Fruit fly (Drosophila melanogaster): Measurements from ENCODE around the gene tal-1A.

Gene tal-1A

DNA sequence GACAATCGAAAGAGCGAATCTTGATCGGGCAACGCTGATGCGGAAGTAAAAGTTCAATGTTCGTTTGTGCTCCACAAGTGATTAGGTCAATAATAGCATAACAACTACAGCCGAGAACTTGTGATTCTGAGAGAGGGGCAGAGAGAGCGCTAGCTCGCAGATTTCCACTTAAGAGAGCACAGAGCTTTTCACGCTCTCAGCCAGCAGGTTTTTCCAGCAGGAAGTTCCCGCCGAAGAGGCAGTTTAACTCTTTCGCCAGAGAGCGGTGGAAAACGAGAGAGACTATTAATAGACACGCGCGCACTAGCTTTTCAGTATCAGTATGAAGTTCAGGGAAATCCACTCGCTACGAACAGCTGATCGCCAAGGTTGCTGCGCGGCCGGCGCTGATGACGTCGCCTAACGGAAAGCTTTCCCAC is 2.1 kb downstream of the tal-1A start:
- TF ChIP-seq CG15336 (GFP tag; IDR thresholded peaks at IDR 0.05) (peak; percentile 47; the same call in 1 of the 2 replicates), ss (GFP tag; optimal IDR thresholded peaks at IDR 0.05) (peak in 1 of 2 experiments; percentile 29), eg (GFP tag; IDR thresholded peaks at IDR 0.05) (peak; percentile 50; the same call in 2 of the 3 replicates), CG11902 (GFP tag; optimal IDR thresholded peaks at IDR 0.05) (no peak), achi (GFP tag; optimal IDR thresholded peaks at IDR 0.05) (no peak), CG6276 (GFP tag; optimal IDR thresholded peaks at IDR 0.05) (peak; percentile 3), CG6163 (GFP tag; IDR thresholded peaks at IDR 0.05) (0 out of 3 replicates have a peak, but pooled peaks have one; percentile 43), CG16779 (tag; optimal IDR thresholded peaks at IDR 0.05) (peak; percentile 2), svp (GFP tag) (peak; percentile 79), Eip78C (GFP tag) (peak; percentile 22)

DNA sequence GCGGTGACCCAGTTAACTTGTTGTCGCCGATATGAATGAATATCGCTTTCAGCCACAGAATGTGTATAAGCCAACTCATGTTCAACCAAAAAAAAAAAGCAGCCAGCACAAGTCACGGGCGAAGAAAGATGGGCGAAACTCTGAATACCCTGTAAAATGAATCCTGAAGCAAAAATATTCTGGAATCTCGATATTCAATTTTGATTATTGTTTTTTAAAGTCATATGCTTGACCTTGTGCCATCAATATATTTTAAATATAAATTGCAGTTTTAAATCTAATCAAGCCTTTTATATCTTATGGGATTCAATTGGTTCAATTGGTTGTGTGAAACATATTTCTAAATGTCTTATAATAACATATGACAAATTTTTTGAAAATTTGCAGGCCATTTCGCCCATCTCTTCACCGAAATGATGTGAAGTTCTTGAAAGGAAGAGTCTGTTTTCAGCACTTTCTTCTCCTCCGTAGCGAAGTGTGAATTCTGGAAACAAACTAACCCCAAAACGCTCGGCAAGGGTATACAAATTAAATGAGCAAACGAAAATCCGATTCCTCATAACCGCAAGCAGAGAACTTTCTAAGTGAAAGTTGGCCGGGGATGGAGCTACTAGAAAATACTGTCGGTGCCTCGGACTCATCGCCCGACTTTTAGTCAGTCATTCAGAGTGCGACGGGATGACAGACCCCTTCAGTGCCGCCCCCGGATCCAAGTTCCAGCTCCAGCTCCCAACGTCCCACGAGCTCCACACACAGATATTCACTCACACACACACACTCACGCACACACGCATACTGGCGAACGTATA is 2.9 kb downstream of the tal-1A start:
- no peak for TF ChIP-seq fd59A (GFP tag; optimal IDR thresholded peaks at IDR 0.05)
- TF ChIP-seq Blimp-1 (GFP tag; optimal IDR thresholded peaks at IDR 0.05), result peak; percentile 90
- no peak for TF ChIP-seq Sox102F (GFP tag; optimal IDR thresholded peaks at IDR 0.05)
- no peak for TF ChIP-seq eg (GFP tag; IDR thresholded peaks at IDR 0.05)
- no peak for TF ChIP-seq dac (GFP tag; optimal IDR thresholded peaks at IDR 0.05)
- no peak for TF ChIP-seq achi (GFP tag; optimal IDR thresholded peaks at IDR 0.05)
- no peak for TF ChIP-seq CG7368 (GFP tag; optimal IDR thresholded peaks at IDR 0.05)
- no peak for TF ChIP-seq CG15336 (GFP tag; IDR thresholded peaks at IDR 0.05)
- no peak for TF ChIP-seq net (GFP tag; optimal IDR thresholded peaks at IDR 0.05)
- TF ChIP-seq Sox14 (GFP tag; optimal IDR thresholded peaks at IDR 0.05), result no peak
- no peak for TF ChIP-seq CG11902 (GFP tag; optimal IDR thresholded peaks at IDR 0.05)
- no peak for TF ChIP-seq CG9139 (GFP tag; optimal IDR thresholded peaks at IDR 0.05)
- TF ChIP-seq svp (GFP tag), result peak; percentile 72
- no peak for TF ChIP-seq CG3919 (GFP tag; optimal IDR thresholded peaks at IDR 0.05)
- no peak for TF ChIP-seq ss (GFP tag; optimal IDR thresholded peaks at IDR 0.05)
- TF ChIP-seq esn (GFP tag; optimal IDR thresholded peaks at IDR 0.05), result no peak
- peak; percentile 20 for TF ChIP-seq Hr4 (GFP tag; optimal IDR thresholded peaks at IDR 0.05)
- no peak for TF ChIP-seq CG6276 (GFP tag; optimal IDR thresholded peaks at IDR 0.05)
- TF ChIP-seq salr (GFP tag; optimal IDR thresholded peaks at IDR 0.05), result no peak
- TF ChIP-seq CG6854 (GFP tag; optimal IDR thresholded peaks at IDR 0.05), result no peak
- no peak for TF ChIP-seq CG3032 (tag; optimal IDR thresholded peaks at IDR 0.05)
- peak; percentile 0 for TF ChIP-seq CG34406 (GFP tag; optimal IDR thresholded peaks at IDR 0.05)
- TF ChIP-seq CG32006 (GFP tag; optimal IDR thresholded peaks at IDR 0.05), result peak; percentile 65
- no peak for TF ChIP-seq Eip75B (GFP tag; optimal IDR thresholded peaks at IDR 0.05)
- peak; percentile 4 for TF ChIP-seq Smox (GFP tag; optimal IDR thresholded peaks at IDR 0.05)
- TF ChIP-seq Ets21C (GFP tag; optimal IDR thresholded peaks at IDR 0.05), result no peak
- no peak for TF ChIP-seq fkh (GFP tag; optimal IDR thresholded peaks at IDR 0.05)
- TF ChIP-seq CG10631 (GFP tag; optimal IDR thresholded peaks at IDR 0.05), result no peak
- no peak for TF ChIP-seq dsx (GFP tag; optimal IDR thresholded peaks at IDR 0.05; ENCODE audit: poor library complexity, severe bottlenecking)
- TF ChIP-seq CG4318 (GFP tag; optimal IDR thresholded peaks at IDR 0.05), result peak; percentile 4
- no peak for TF ChIP-seq Ets96B (tag; optimal IDR thresholded peaks at IDR 0.05)
- no peak for TF ChIP-seq vri (GFP tag; optimal IDR thresholded peaks at IDR 0.05)
- no peak for TF ChIP-seq topi (GFP tag; optimal IDR thresholded peaks at IDR 0.05)
- TF ChIP-seq lz (GFP tag; optimal IDR thresholded peaks at IDR 0.05), result no peak
- peak; percentile 6 for TF ChIP-seq acj6 (GFP tag; optimal IDR thresholded peaks at IDR 0.05)
- no peak for TF ChIP-seq CG1621 (tag; optimal IDR thresholded peaks at IDR 0.05)
- peak; percentile 32 for TF ChIP-seq Met (GFP tag; optimal IDR thresholded peaks at IDR 0.05)
- TF ChIP-seq CG16779 (tag; optimal IDR thresholded peaks at IDR 0.05), result no peak
- TF ChIP-seq pdm3 (GFP tag; optimal IDR thresholded peaks at IDR 0.05), result no peak
- no peak for TF ChIP-seq CG6792 (GFP tag; optimal IDR thresholded peaks at IDR 0.05)
- TF ChIP-seq OdsH (GFP tag; optimal IDR thresholded peaks at IDR 0.05), result peak; percentile 7
- TF ChIP-seq Hr39 (GFP tag; optimal IDR thresholded peaks at IDR 0.05), result no peak
- no peak for TF ChIP-seq CG8632 (GFP tag; optimal IDR thresholded peaks at IDR 0.05)
- TF ChIP-seq CG31627 (GFP tag; optimal IDR thresholded peaks at IDR 0.05), result peak; percentile 5
- no peak for TF ChIP-seq CG6163 (GFP tag; IDR thresholded peaks at IDR 0.05)
- TF ChIP-seq fd85E (GFP tag; optimal IDR thresholded peaks at IDR 0.05), result no peak

Data from whole organism, prepupa.